ENCODE assay signal across 2 worm cellular contexts in genomic region chrV:3288134-3288533, ce11.
A peak's percentile ranks its signal among the peaks of the same experiment; 100 is the strongest.
TF ChIP-seq lines count a peak whose summit lies in the region.

No protein-coding gene starts in this region.

TF ChIP-seq in whole organism, L4 larva, 104 proteins besides CTCF, POLR2A, EP300 and RAD21:
- peak; percentile 34 for TF ChIP-seq aha-1 (tag; lab: Kevin White, UChicago)
- no peak for TF ChIP-seq aly-2 (tag; optimal IDR thresholded peaks at IDR 0.05; lab: Kevin White, UChicago)
- no peak for TF ChIP-seq zfp-2 (tag; optimal IDR thresholded peaks at IDR 0.05; lab: Kevin White, UChicago)
- 0 out of 4 replicates have a peak, but pooled peaks of 1 of the 2 experiments have one; percentile 13 for TF ChIP-seq madf-5 (GFP tag; IDR thresholded peaks at IDR 0.05; lab: Robert Waterston, UW)
- no peak for TF ChIP-seq ZK546.5 (tag; optimal IDR thresholded peaks at IDR 0.05; lab: Kevin White, UChicago)

TF ChIP-seq in whole organism, young adult, 124 proteins besides CTCF, POLR2A, EP300 and RAD21:
- TF ChIP-seq hlh-12 (tag; optimal IDR thresholded peaks at IDR 0.05; lab: Kevin White, UChicago) (no peak), egl-18 (GFP tag; IDR thresholded peaks at IDR 0.05; lab: Robert Waterston, UW) (peak; percentile 52; the same call in 1 of the 2 replicates), bed-1 (GFP tag; IDR thresholded peaks at IDR 0.05; lab: Robert Waterston, UW) (peak; percentile 76; the same call in 1 of the 2 replicates)
